Fruit fly (Drosophila melanogaster) whole organism: ENCODE data around the gene CG45075.
A peak's percentile ranks its signal among the peaks of the same experiment; 100 is the strongest.

Experiments used
- CG8478 ChIP-seq: fragments of >200 bp; optimal IDR thresholded peaks from 2 replicates; lab custom pipeline; 2018; ENCODE audit warnings: inconsistent platforms
- Dll ChIP-seq: fragments of >200 bp; optimal IDR thresholded peaks from 2 replicates; lab custom pipeline; 2017
- EcR ChIP-seq, 2 experiments: fragments of >200 bp; optimal IDR thresholded peaks; 2 replicates each; lab custom pipeline; 2017; ENCODE audit warnings: missing biosample characterization in 2 of 2, missing genetic modification characterization in 2 of 2, missing genetic modification reagents in 2 of 2
- pan ChIP-seq: fragments of >200 bp; optimal IDR thresholded peaks from 2 replicates; lab custom pipeline; 2017
- psq ChIP-seq: fragments of >200 bp; optimal IDR thresholded peaks from 2 replicates; lab custom pipeline; 2017
- usp ChIP-seq: fragments of >200 bp; optimal IDR thresholded peaks from 2 replicates; lab custom pipeline; 2017; ENCODE audit warnings: missing biosample characterization, missing genetic modification characterization, mixed read lengths

Gene CG45075

dm6 chr2L:6078757-6079351 is 12.4 kb upstream of the CG45075 start:
- TF ChIP-seq Dll, result no peak
- TF ChIP-seq EcR (GFP tag; optimal IDR thresholded peaks at IDR 0.05; lab: Kevin White, UChicago), result peak; percentile 99 to 100
- no peak for TF ChIP-seq pan (lab: Kevin White, UChicago)
- TF ChIP-seq usp (GFP tag; lab: Kevin White, UChicago), result no peak
- no peak for TF ChIP-seq psq (lab: Kevin White, UChicago)
- no peak for TF ChIP-seq CG8478

dm6 chr2L:6080329-6080728 is 10.9 kb upstream of the CG45075 start:
- TF ChIP-seq usp (GFP tag; lab: Kevin White, UChicago) (no peak), psq (lab: Kevin White, UChicago) (no peak), CG8478 (no peak), EcR (GFP tag; optimal IDR thresholded peaks at IDR 0.05; lab: Kevin White, UChicago) (no peak), Dll (no peak), pan (lab: Kevin White, UChicago) (no peak)

dm6 chr2L:6081134-6081832 is 9.9 kb upstream of the CG45075 start:
- no peak for TF ChIP-seq usp (GFP tag; lab: Kevin White, UChicago)
- peak in 1 of 2 experiments; percentile 71 for TF ChIP-seq EcR (GFP tag; optimal IDR thresholded peaks at IDR 0.05; lab: Kevin White, UChicago)

- TF ChIP-seq CG8478, result no peak
- TF ChIP-seq usp (GFP tag; lab: Kevin White, UChicago), result no peak
Measured at dm6 chr2L:6082157-6082645, 9.0 kb upstream of the CG45075 start, which contains the start of gene Kr-h1. Gene Kr-h1 (plus strand): TSS chr2L:6082603.

- TF ChIP-seq pan (lab: Kevin White, UChicago), result no peak
- no peak for TF ChIP-seq Dll
- TF ChIP-seq psq (lab: Kevin White, UChicago), result no peak
- TF ChIP-seq EcR (GFP tag; optimal IDR thresholded peaks at IDR 0.05; lab: Kevin White, UChicago), result no peak
- no peak for TF ChIP-seq CG8478
- no peak for TF ChIP-seq usp (GFP tag; lab: Kevin White, UChicago)
Measured at dm6 chr2L:6082936-6083627, 8.1 kb upstream of the CG45075 start.

dm6 chr2L:6084694-6085093 is 6.5 kb upstream of the CG45075 start:
- TF ChIP-seq psq (lab: Kevin White, UChicago), result no peak

- TF ChIP-seq pan (lab: Kevin White, UChicago) (no peak), psq (lab: Kevin White, UChicago) (no peak), EcR (GFP tag; optimal IDR thresholded peaks at IDR 0.05; lab: Kevin White, UChicago) (no peak), CG8478 (no peak), Dll (no peak), usp (GFP tag; lab: Kevin White, UChicago) (no peak)
Measured at dm6 chr2L:6085733-6086317, 5.4 kb upstream of the CG45075 start.

- TF ChIP-seq psq (lab: Kevin White, UChicago) (no peak), CG8478 (no peak), Dll (no peak)
Measured at dm6 chr2L:6086771-6087170, 4.4 kb upstream of the CG45075 start.

dm6 chr2L:6087685-6088084 is 3.5 kb upstream of the CG45075 start:
- TF ChIP-seq EcR (GFP tag; optimal IDR thresholded peaks at IDR 0.05; lab: Kevin White, UChicago), result peak in 1 of 2 experiments; percentile 55
- no peak for TF ChIP-seq usp (GFP tag; lab: Kevin White, UChicago)

dm6 chr2L:6088371-6089365 is 2.5 kb upstream of the CG45075 start:
- no peak for TF ChIP-seq CG8478
- TF ChIP-seq EcR (GFP tag; optimal IDR thresholded peaks at IDR 0.05; lab: Kevin White, UChicago), result peak; percentile 92 to 97
- no peak for TF ChIP-seq usp (GFP tag; lab: Kevin White, UChicago)
- TF ChIP-seq Dll, result peak; percentile 90

- TF ChIP-seq psq (lab: Kevin White, UChicago) (no peak), EcR (GFP tag; optimal IDR thresholded peaks at IDR 0.05; lab: Kevin White, UChicago) (no peak), Dll (no peak), CG8478 (no peak), pan (lab: Kevin White, UChicago) (no peak), usp (GFP tag; lab: Kevin White, UChicago) (no peak)
Measured at dm6 chr2L:6089604-6090198, 1.5 kb upstream of the CG45075 start.
